Worm (Caenorhabditis elegans) whole organism, L4 larva: Measurements from ENCODE around the gene T24C2.5.

Experiments
- F26F4.8 ChIP-seq: fragments of 200-800 bp; sonication (Bioruptor generic); conservative IDR thresholded peaks from 2 replicates; pipeline ENCODE4 v1.3.6; 2022; ENCODE audit warnings: missing genetic modification characterization, missing compliant biosample characterization
- F49E8.2 ChIP-seq: sonication (generic microtip); optimal IDR thresholded peaks from 2 replicates; lab custom pipeline; 2016; ENCODE audit warnings: missing compliant biosample characterization, mild to moderate bottlenecking, missing genetic modification characterization, borderline replicate concordance
- Y105C5A.15 ChIP-seq: fragments of 200-800 bp; sonication (Bioruptor generic); IDR thresholded peaks from 2 replicates; pipeline ENCODE4 v1.3.6; 2022; ENCODE audit warnings: missing genetic modification characterization, missing compliant biosample characterization
- ZK337.2 ChIP-seq: fragments of 200-800 bp; sonication (Bioruptor generic); IDR thresholded peaks from 2 replicates; pipeline ENCODE4 v1.3.6; 2022; ENCODE audit warnings: missing genetic modification reagents, missing genetic modification characterization, missing compliant biosample characterization
- aha-1 ChIP-seq: fragments of 150-350 bp; peaks from one replicate; lab custom pipeline; 2014; ENCODE audit warnings: missing biosample characterization, missing genetic modification characterization
- aly-2 ChIP-seq: sonication (generic microtip); optimal IDR thresholded peaks from 2 replicates; lab custom pipeline; 2018; ENCODE audit warnings: missing biosample characterization, missing genetic modification characterization
- ama-1 ChIP-seq: fragments of 150-350 bp; optimal IDR thresholded peaks from 2 replicates; lab custom pipeline; 2014; ENCODE audit warnings: inconsistent platforms, mixed read lengths
- ceh-32 ChIP-seq: sonication (generic microtip); optimal IDR thresholded peaks from 2 replicates; lab custom pipeline; 2016; ENCODE audit warnings: mild to moderate bottlenecking, missing genetic modification characterization, missing compliant biosample characterization; ENCODE audit not compliant: poor library complexity
- ces-1 ChIP-seq: fragments of 150-350 bp; sonication (generic microtip); optimal IDR thresholded peaks from 4 replicates; lab custom pipeline; 2014; ENCODE audit warnings: missing biosample characterization, missing genetic modification reagents, missing genetic modification characterization
- cey-2 ChIP-seq: sonication (generic microtip); optimal IDR thresholded peaks from 3 replicates; lab custom pipeline; 2017; ENCODE audit warnings: missing genetic modification characterization, mild to moderate bottlenecking, missing compliant biosample characterization, antibody characterized with exemption, borderline replicate concordance; ENCODE audit not compliant: insufficient read depth
- daf-19 ChIP-seq: fragments of 200-800 bp; sonication (Bioruptor generic); conservative IDR thresholded peaks from 2 replicates; pipeline ENCODE4 v1.3.6; 2022; ENCODE audit warnings: missing genetic modification characterization, missing compliant biosample characterization
- duxl-1 ChIP-seq: sonication (generic microtip); optimal IDR thresholded peaks from 2 replicates; lab custom pipeline; 2016; ENCODE audit warnings: mild to moderate bottlenecking, missing genetic modification characterization, moderate library complexity, missing compliant biosample characterization; ENCODE audit not compliant: poor library complexity
- dve-1 ChIP-seq: sonication (generic microtip); optimal IDR thresholded peaks from 2 replicates; lab custom pipeline; 2017; ENCODE audit warnings: antibody characterized with exemption, mild to moderate bottlenecking, missing genetic modification characterization, missing compliant biosample characterization; ENCODE audit not compliant: insufficient read depth
- egl-27 ChIP-seq: sonication (generic microtip); optimal IDR thresholded peaks from 3 replicates; lab custom pipeline; 2017; ENCODE audit warnings: missing biosample characterization, missing genetic modification reagents, missing genetic modification characterization
- egl-43 ChIP-seq: fragments of 200-800 bp; sonication (Bioruptor generic); IDR thresholded peaks from 2 replicates; pipeline ENCODE4 v1.3.6; 2022; ENCODE audit warnings: missing genetic modification reagents, missing genetic modification characterization, missing compliant biosample characterization
- hif-1 ChIP-seq, 2 experiments: sonication (generic microtip); optimal IDR thresholded peaks; 2 replicates each; lab custom pipeline; 2016 to 2017; ENCODE audit warnings: missing compliant biosample characterization in 2 of 2, missing genetic modification characterization in 2 of 2, missing genetic modification reagents in 2 of 2, missing genotype in 2 of 2, mild to moderate bottlenecking in 1 of 2
- hlh-11 ChIP-seq: fragments of 200-800 bp; sonication (Bioruptor generic); optimal IDR thresholded peaks from 2 replicates; lab custom pipeline; 2018; ENCODE audit warnings: mild to moderate bottlenecking, missing genetic modification characterization, missing compliant biosample characterization
- hlh-30 ChIP-seq: sonication (generic microtip); optimal IDR thresholded peaks from 2 replicates; lab custom pipeline; 2017; ENCODE audit warnings: antibody characterized with exemption, mild to moderate bottlenecking, missing genetic modification characterization, missing compliant biosample characterization; ENCODE audit not compliant: insufficient read depth
- hmg-1.1 ChIP-seq: fragments of 200-800 bp; sonication (Bioruptor generic); IDR thresholded peaks from 2 replicates; pipeline ENCODE4 v1.3.6; 2022; ENCODE audit warnings: missing genetic modification reagents, missing genetic modification characterization, missing compliant biosample characterization
- lim-7 ChIP-seq: fragments of 200-800 bp; sonication (Bioruptor generic); IDR thresholded peaks from 2 replicates; pipeline ENCODE4 v1.3.6; 2022; ENCODE audit warnings: missing genetic modification characterization, missing compliant biosample characterization
- lin-15B ChIP-seq: fragments of 150-350 bp; sonication (generic microtip); optimal IDR thresholded peaks from 3 replicates; lab custom pipeline; 2014; ENCODE audit warnings: missing biosample characterization, missing genetic modification characterization
- lin-39 ChIP-seq: fragments of 150-350 bp; optimal IDR thresholded peaks from 2 replicates; lab custom pipeline; 2014; ENCODE audit warnings: missing biosample characterization, missing genetic modification reagents, missing genetic modification characterization
- mes-2 ChIP-seq: sonication (generic microtip); optimal IDR thresholded peaks from 2 replicates; lab custom pipeline; 2016; ENCODE audit warnings: missing genotype, mild to moderate bottlenecking, missing genetic modification characterization, missing compliant biosample characterization; ENCODE audit not compliant: poor library complexity, severe bottlenecking
- mxl-2 ChIP-seq: fragments of 200-800 bp; sonication (Bioruptor generic); conservative IDR thresholded peaks from 2 replicates; pipeline ENCODE4 v1.3.6; 2022; ENCODE audit warnings: missing genetic modification reagents, missing genetic modification characterization, missing compliant biosample characterization
- nhr-10 ChIP-seq: fragments of 150-350 bp; optimal IDR thresholded peaks from 2 replicates; lab custom pipeline; 2014; ENCODE audit warnings: missing biosample characterization, missing genetic modification characterization
- nhr-102 ChIP-seq: sonication (generic microtip); optimal IDR thresholded peaks from 2 replicates; lab custom pipeline; 2016; ENCODE audit warnings: mild to moderate bottlenecking, missing genetic modification characterization, moderate library complexity, missing compliant biosample characterization
- nhr-25 ChIP-seq: sonication (generic microtip); optimal IDR thresholded peaks from 2 replicates; lab custom pipeline; 2017; ENCODE audit warnings: missing genetic modification characterization, mild to moderate bottlenecking, missing compliant biosample characterization, antibody characterized with exemption, moderate library complexity, borderline replicate concordance; ENCODE audit not compliant: insufficient read depth
- nhr-28 ChIP-seq: fragments of 150-350 bp; optimal IDR thresholded peaks from 2 replicates; lab custom pipeline; 2014; ENCODE audit warnings: missing biosample characterization, missing genetic modification characterization
- set-16 ChIP-seq: fragments of 200-800 bp; sonication (Bioruptor generic); IDR thresholded peaks from 2 replicates; pipeline ENCODE4 v1.3.6; 2022; ENCODE audit warnings: missing genetic modification reagents, missing genetic modification characterization, missing compliant biosample characterization
- vab-7 ChIP-seq: fragments of 200-800 bp; sonication (Bioruptor generic); IDR thresholded peaks from 2 replicates; pipeline ENCODE4 v1.3.6; 2022; ENCODE audit warnings: missing genetic modification reagents, missing genetic modification characterization, missing compliant biosample characterization
- zfp-2 ChIP-seq: sonication (generic microtip); optimal IDR thresholded peaks from 2 replicates; lab custom pipeline; 2016; ENCODE audit warnings: mild to moderate bottlenecking, missing genetic modification characterization, missing compliant biosample characterization
- zfp-3 ChIP-seq: fragments of 200-800 bp; sonication (Bioruptor generic); conservative IDR thresholded peaks from 2 replicates; pipeline ENCODE4 v1.3.6; 2022; ENCODE audit warnings: missing genetic modification reagents, missing genetic modification characterization, missing compliant biosample characterization
- zip-2 ChIP-seq: fragments of 150-350 bp; optimal IDR thresholded peaks from 2 replicates; lab custom pipeline; 2014; ENCODE audit warnings: missing biosample characterization, missing genetic modification characterization

The T24C2.5 gene

ce11 chrX:14491103-14491502 lies 43.1 kb upstream of the T24C2.5 start (continued):
- TF ChIP-seq ama-1 (lab: Kevin White, UChicago) (peak; percentile 86), aly-2 (tag; lab: Kevin White, UChicago) (no peak), hmg-1.1 (GFP tag; lab: Robert Waterston, UW) (peak; percentile 27; the same call in 1 of the 2 replicates), egl-43 (GFP tag; lab: Robert Waterston, UW) (no peak), set-16 (GFP tag; lab: Robert Waterston, UW) (no peak), nhr-102 (tag; lab: Kevin White, UChicago) (no peak), mes-2 (tag; lab: Kevin White, UChicago) (peak; percentile 52), lin-15B (tag; lab: Kevin White, UChicago) (no peak)

- TF ChIP-seq nhr-28 = no peak
- TF ChIP-seq duxl-1 (tag; lab: Kevin White, UChicago) = no peak
- no peak for TF ChIP-seq F26F4.8 (GFP tag; lab: Robert Waterston, UW)
Observed at ce11 chrX:14492441-14492840, 41.8 kb upstream of the T24C2.5 start.

- TF ChIP-seq lin-39 (no peak), aha-1 (tag; lab: Kevin White, UChicago) (peak; percentile 81), daf-19 (GFP tag; lab: Robert Waterston, UW) (no peak), ceh-32 (tag; lab: Kevin White, UChicago) (no peak), zip-2 (no peak), dve-1 (no peak), hif-1 (tag; optimal IDR thresholded peaks at IDR 0.05; lab: Kevin White, UChicago) (peak in 1 of 2 experiments; percentile 82), F49E8.2 (tag; lab: Kevin White, UChicago) (no peak), lim-7 (no peak), hlh-30 (tag; lab: Kevin White, UChicago) (peak; percentile 20), ces-1 (GFP tag; lab: Kevin White, UChicago) (no peak), mxl-2 (GFP tag; lab: Robert Waterston, UW) (no peak)
- TF ChIP-seq, all 104 proteins: peak for 3
Observed at ce11 chrX:14495075-14495474, 39.1 kb upstream of the T24C2.5 start.

- TF ChIP-seq lin-15B (tag; lab: Kevin White, UChicago) (no peak), vab-7 (GFP tag; lab: Robert Waterston, UW) (no peak), mxl-2 (GFP tag; lab: Robert Waterston, UW) (no peak), egl-27 (no peak), zfp-2 (tag; lab: Kevin White, UChicago) (no peak), hlh-11 (tag; lab: Kevin White, UChicago) (no peak), ZK337.2 (GFP tag; lab: Robert Waterston, UW) (no peak), nhr-25 (no peak), cey-2 (tag; lab: Kevin White, UChicago) (no peak), Y105C5A.15 (GFP tag; lab: Robert Waterston, UW) (no peak), zfp-3 (GFP tag; lab: Robert Waterston, UW) (no peak), nhr-10 (tag; lab: Kevin White, UChicago) (no peak), mes-2 (tag; lab: Kevin White, UChicago) (no peak)
Observed at ce11 chrX:14495785-14496184, 38.4 kb upstream of the T24C2.5 start, which contains the start of gene ztf-14. Gene ztf-14, plus strand, starts transcription at chrX:14496085.
